Worm (Caenorhabditis elegans) whole organism, young adult: ENCODE results near the gene try-11.

Source experiments
- B0336.3 ChIP-seq: fragments of 200-800 bp; sonication (Bioruptor generic); IDR thresholded peaks from 2 replicates; pipeline ENCODE4 v1.3.6; 2022; ENCODE audit warnings: missing genetic modification characterization, missing compliant biosample characterization
- C06A6.2 ChIP-seq: fragments of 200-800 bp; sonication (Bioruptor generic); conservative IDR thresholded peaks from 2 replicates; pipeline ENCODE4 v1.3.6; 2022; ENCODE audit warnings: missing genetic modification characterization, missing compliant biosample characterization
- F22D6.2 ChIP-seq: sonication (generic microtip); optimal IDR thresholded peaks from 2 replicates; lab custom pipeline; 2016; ENCODE audit warnings: mild to moderate bottlenecking, missing genetic modification characterization, missing compliant biosample characterization
- F37B4.10 ChIP-seq: fragments of 200-800 bp; sonication (Bioruptor generic); IDR thresholded peaks from 2 replicates; pipeline ENCODE4 v1.3.6; 2022; ENCODE audit warnings: missing genetic modification characterization, missing compliant biosample characterization
- F52B5.7 ChIP-seq: sonication (generic microtip); optimal IDR thresholded peaks from 2 replicates; lab custom pipeline; 2016; ENCODE audit warnings: mild to moderate bottlenecking, missing genetic modification characterization, missing compliant biosample characterization
- K11D2.4 ChIP-seq: fragments of 200-800 bp; sonication (Bioruptor generic); IDR thresholded peaks from 2 replicates; pipeline ENCODE4 v1.3.6; 2022; ENCODE audit warnings: missing genetic modification reagents, missing genetic modification characterization, missing compliant biosample characterization
- Y53G8AR.9 ChIP-seq: fragments of 200-800 bp; sonication (Bioruptor generic); conservative IDR thresholded peaks from 2 replicates; pipeline ENCODE4 v1.3.6; 2022; ENCODE audit warnings: missing genetic modification reagents, missing genetic modification characterization, missing compliant biosample characterization
- Y79H2A.3 ChIP-seq: fragments of 200-800 bp; sonication (Bioruptor generic); conservative IDR thresholded peaks from 2 replicates; pipeline ENCODE4 v1.3.6; 2022; ENCODE audit warnings: missing genetic modification reagents, missing genetic modification characterization, missing compliant biosample characterization
- ZK185.1 ChIP-seq: sonication (generic microtip); optimal IDR thresholded peaks from 2 replicates; lab custom pipeline; 2016; ENCODE audit warnings: mild to moderate bottlenecking, missing genetic modification characterization, missing compliant biosample characterization; ENCODE audit not compliant: poor library complexity, severe bottlenecking
- ama-1 ChIP-seq, 3 experiments: fragments of 150-350 bp in 1 of 3; sonication (generic microtip) in 2 of 3; optimal IDR thresholded peaks; 2 replicates each; lab custom pipeline; 2014 to 2018; ENCODE audit warnings: missing biosample characterization in 2 of 3, missing genetic modification characterization in 2 of 3, missing genetic modification reagents in 2 of 3
- atf-7 ChIP-seq: sonication (generic microtip); optimal IDR thresholded peaks from 2 replicates; lab custom pipeline; 2017; ENCODE audit warnings: mild to moderate bottlenecking, missing genetic modification characterization, missing compliant biosample characterization
- attf-5 ChIP-seq: fragments of 200-800 bp; sonication (Bioruptor generic); optimal IDR thresholded peaks from 2 replicates; lab custom pipeline; 2018; ENCODE audit warnings: mild to moderate bottlenecking, missing genetic modification characterization, missing compliant biosample characterization
- ceh-91 ChIP-seq: fragments of 200-800 bp; sonication (Bioruptor generic); IDR thresholded peaks from 2 replicates; pipeline ENCODE4 v1.3.6; 2022; ENCODE audit warnings: missing genetic modification reagents, missing genetic modification characterization, missing compliant biosample characterization
- chd-7 ChIP-seq: sonication (generic microtip); optimal IDR thresholded peaks from 2 replicates; lab custom pipeline; 2016; ENCODE audit warnings: mild to moderate bottlenecking, missing genetic modification characterization, moderate library complexity, missing compliant biosample characterization
- die-1 ChIP-seq: sonication (generic microtip); optimal IDR thresholded peaks from 2 replicates; lab custom pipeline; 2016; ENCODE audit warnings: missing genotype, mild to moderate bottlenecking, missing genetic modification characterization, missing compliant biosample characterization
- ets-4 ChIP-seq: fragments of 200-800 bp; sonication (Bioruptor generic); optimal IDR thresholded peaks from 2 replicates; lab custom pipeline; 2018; ENCODE audit warnings: mild to moderate bottlenecking, missing genetic modification characterization, missing compliant biosample characterization
- hlh-12 ChIP-seq: sonication (generic microtip); optimal IDR thresholded peaks from 2 replicates; lab custom pipeline; 2016; ENCODE audit warnings: missing genetic modification characterization, missing compliant biosample characterization
- hmg-20 ChIP-seq: fragments of 200-800 bp; sonication (Bioruptor generic); IDR thresholded peaks from 2 replicates; pipeline ENCODE4 v1.3.6; 2022; ENCODE audit warnings: missing genetic modification reagents, missing genetic modification characterization, missing compliant biosample characterization
- hsf-1 ChIP-seq: fragments of 200-800 bp; sonication (Bioruptor generic); IDR thresholded peaks from 2 replicates; pipeline ENCODE4 v1.3.6; 2022; ENCODE audit warnings: missing genetic modification reagents, missing genetic modification characterization, missing compliant biosample characterization
- lag-1 ChIP-seq: fragments of 200-800 bp; sonication (Bioruptor generic); IDR thresholded peaks from 2 replicates; pipeline ENCODE4 v1.3.6; 2022; ENCODE audit warnings: missing genetic modification reagents, missing genetic modification characterization, missing compliant biosample characterization
- lin-26 ChIP-seq: fragments of 200-800 bp; sonication (Bioruptor generic); IDR thresholded peaks from 2 replicates; pipeline ENCODE4 v1.3.6; 2022; ENCODE audit warnings: missing genetic modification reagents, missing genetic modification characterization, missing compliant biosample characterization
- lin-40 ChIP-seq: sonication (generic microtip); optimal IDR thresholded peaks from 2 replicates; lab custom pipeline; 2016; ENCODE audit warnings: missing genetic modification characterization, mild to moderate bottlenecking, missing compliant biosample characterization, missing genotype, missing genetic modification reagents
- madf-3 ChIP-seq: fragments of 200-800 bp; sonication (Bioruptor generic); IDR thresholded peaks from 2 replicates; pipeline ENCODE4 v1.3.6; 2022; ENCODE audit warnings: missing genetic modification reagents, missing genetic modification characterization, missing compliant biosample characterization
- madf-6 ChIP-seq: fragments of 200-800 bp; sonication (Bioruptor generic); IDR thresholded peaks from 2 replicates; pipeline ENCODE4 v1.3.6; 2022; ENCODE audit warnings: missing genetic modification reagents, missing genetic modification characterization, missing compliant biosample characterization
- mcd-1 ChIP-seq: fragments of 200-800 bp; sonication (Bioruptor generic); IDR thresholded peaks from 2 replicates; pipeline ENCODE4 v1.3.6; 2022; ENCODE audit warnings: missing genetic modification reagents, missing genetic modification characterization, missing compliant biosample characterization
- nfya-2 ChIP-seq: fragments of 200-800 bp; sonication (Bioruptor generic); IDR thresholded peaks from 2 replicates; pipeline ENCODE4 v1.3.6; 2022; ENCODE audit warnings: missing genetic modification reagents, missing genetic modification characterization, missing compliant biosample characterization
- nfyb-1 ChIP-seq: fragments of 200-800 bp; sonication (Bioruptor generic); IDR thresholded peaks from 2 replicates; pipeline ENCODE4 v1.3.6; 2022; ENCODE audit warnings: missing genetic modification reagents, missing genetic modification characterization, missing compliant biosample characterization
- nhr-120 ChIP-seq: fragments of 200-800 bp; sonication (Bioruptor generic); IDR thresholded peaks from 2 replicates; pipeline ENCODE4 v1.3.6; 2022; ENCODE audit warnings: missing genetic modification characterization, missing compliant biosample characterization
- rcor-1 ChIP-seq: fragments of 200-800 bp; sonication (Bioruptor generic); IDR thresholded peaks from 2 replicates; pipeline ENCODE4 v1.3.6; 2022; ENCODE audit warnings: missing genetic modification reagents, missing genetic modification characterization, missing compliant biosample characterization
- rpc-1 ChIP-seq, 2 experiments: fragments of 150-350 bp in 1 of 2; sonication (generic microtip) in 1 of 2; optimal IDR thresholded peaks; 2 replicates each; lab custom pipeline; 2014 to 2018; ENCODE audit warnings: missing biosample characterization in 1 of 2, missing genetic modification characterization in 1 of 2, missing genetic modification reagents in 1 of 2, missing genotype in 1 of 2
- snpc-1.1 ChIP-seq: sonication (generic microtip); optimal IDR thresholded peaks from 2 replicates; lab custom pipeline; 2017; ENCODE audit warnings: missing genetic modification characterization, mild to moderate bottlenecking, missing compliant biosample characterization, antibody characterized with exemption, moderate library complexity, missing genotype, missing genetic modification reagents; ENCODE audit not compliant: insufficient read depth
- snpc-3.4 ChIP-seq: sonication (generic microtip); optimal IDR thresholded peaks from 2 replicates; lab custom pipeline; 2017; ENCODE audit warnings: missing genetic modification characterization, mild to moderate bottlenecking, missing compliant biosample characterization, antibody characterized with exemption, moderate library complexity, missing genotype, missing genetic modification reagents
- somi-1 ChIP-seq: fragments of 200-800 bp; sonication (Bioruptor generic); optimal IDR thresholded peaks from 2 replicates; lab custom pipeline; 2018; ENCODE audit warnings: mild to moderate bottlenecking, missing genetic modification characterization, missing compliant biosample characterization
- ztf-18 ChIP-seq: sonication (generic microtip); optimal IDR thresholded peaks from 2 replicates; lab custom pipeline; 2016; ENCODE audit warnings: missing genotype, mild to moderate bottlenecking, missing genetic modification characterization, missing compliant biosample characterization
- ztf-26 ChIP-seq: sonication (generic microtip); optimal IDR thresholded peaks from 2 replicates; lab custom pipeline; 2017; ENCODE audit warnings: missing genetic modification characterization, missing compliant biosample characterization

The try-11 gene

ce11 chrV:7413107-7413774 is 38.3 kb upstream of the try-11 start, which contains the start of gene F18E3.11:
F18E3.11 (plus strand) TSS chrV:7413482.
- TF ChIP-seq die-1 (tag; lab: Kevin White, UChicago) (no peak), attf-5 (GFP tag; lab: Kevin White, UChicago) (no peak), ztf-26 (tag; lab: Kevin White, UChicago) (peak; percentile 57), ceh-91 (GFP tag; lab: Robert Waterston, UW) (no peak), ets-4 (no peak), hlh-12 (tag; lab: Kevin White, UChicago) (no peak), B0336.3 (no peak), rpc-1 (optimal IDR thresholded peaks at IDR 0.05; lab: Kevin White, UChicago) (no peak), rpc-1 (tag; optimal IDR thresholded peaks at IDR 0.05; lab: Kevin White, UChicago) (no peak), nfya-2 (GFP tag; lab: Robert Waterston, UW) (no peak), Y79H2A.3 (GFP tag; lab: Robert Waterston, UW) (no peak), C06A6.2 (GFP tag; lab: Robert Waterston, UW) (0 out of 2 replicates have a peak, but pooled peaks have one; percentile 15), ZK185.1 (tag; lab: Kevin White, UChicago) (no peak), F37B4.10 (GFP tag; lab: Robert Waterston, UW) (no peak), hmg-20 (no peak), hsf-1 (GFP tag; lab: Robert Waterston, UW) (no peak), mcd-1 (no peak), F52B5.7 (tag; lab: Kevin White, UChicago) (no peak), lin-40 (peak; percentile 48), ama-1 (optimal IDR thresholded peaks at IDR 0.05; lab: Kevin White, UChicago) (peak; percentile 97), ama-1 (GFP tag; optimal IDR thresholded peaks at IDR 0.05; lab: Kevin White, UChicago) (no peak), rcor-1 (GFP tag; lab: Robert Waterston, UW) (no peak)

ce11 chrV:7414909-7415308 is 36.6 kb upstream of the try-11 start, which contains the start of gene F18E3.12:
F18E3.12 (plus strand) TSS chrV:7414985.
- TF ChIP-seq ama-1 (optimal IDR thresholded peaks at IDR 0.05; lab: Kevin White, UChicago) (peak; percentile 94), ama-1 (GFP tag; optimal IDR thresholded peaks at IDR 0.05; lab: Kevin White, UChicago) (no peak), ets-4 (no peak)
- TF ChIP-seq, all 124 proteins: peak for 1

ce11 chrV:7415780-7416428 is 35.6 kb upstream of the try-11 start, which contains the start of gene F18E3.13:
F18E3.13 (plus strand) TSS chrV:7416164.
- peak; percentile 69 for TF ChIP-seq atf-7 (tag; lab: Kevin White, UChicago)
- peak; percentile 35 for TF ChIP-seq lin-40
- 0 out of 2 replicates have a peak, but pooled peaks have one; percentile 13 for TF ChIP-seq K11D2.4 (GFP tag; lab: Robert Waterston, UW)
- no peak for TF ChIP-seq nhr-120 (GFP tag; lab: Robert Waterston, UW)
- no peak for TF ChIP-seq madf-6
- TF ChIP-seq lin-26: 0 out of 2 replicates have a peak, but pooled peaks have one; percentile 27
- no peak for TF ChIP-seq madf-3 (GFP tag; lab: Robert Waterston, UW)
- peak; percentile 79 for TF ChIP-seq ztf-26 (tag; lab: Kevin White, UChicago)
- 0 out of 2 replicates have a peak, but pooled peaks have one; percentile 33 for TF ChIP-seq Y53G8AR.9 (GFP tag; lab: Robert Waterston, UW)
- TF ChIP-seq ZK185.1 (tag; lab: Kevin White, UChicago): peak; percentile 43
- TF ChIP-seq ama-1 (optimal IDR thresholded peaks at IDR 0.05; lab: Kevin White, UChicago): peak; percentile 96
- no peak for TF ChIP-seq ama-1 (GFP tag; optimal IDR thresholded peaks at IDR 0.05; lab: Kevin White, UChicago)
- peak; percentile 74 for TF ChIP-seq nfyb-1 (GFP tag; lab: Robert Waterston, UW)
- TF ChIP-seq snpc-3.4: no peak
- TF ChIP-seq ztf-18 (tag; lab: Kevin White, UChicago): no peak
- TF ChIP-seq C06A6.2 (GFP tag; lab: Robert Waterston, UW): peak; percentile 34; the same call in 1 of the 2 replicates
- peak; percentile 76 for TF ChIP-seq somi-1 (GFP tag; lab: Kevin White, UChicago)
- TF ChIP-seq chd-7 (tag; lab: Kevin White, UChicago): peak; percentile 7
- peak; percentile 21 for TF ChIP-seq F22D6.2 (tag; lab: Kevin White, UChicago)
- TF ChIP-seq snpc-1.1 (tag; lab: Kevin White, UChicago): no peak
- TF ChIP-seq lag-1 (GFP tag; lab: Robert Waterston, UW): no peak
